Worm (Caenorhabditis elegans): ENCODE measurements around the gene dnj-18.

- TF ChIP-seq zag-1 (tag; optimal IDR thresholded peaks at IDR 0.05) = no peak
- TF ChIP-seq fkh-10 (GFP tag; optimal IDR thresholded peaks at IDR 0.05) = no peak
Measured at ce11 chrIII:4731295-4731988, 33.5 kb downstream of the dnj-18 start, which contains the start of gene F17C8.3.
